Fruit fly (Drosophila melanogaster) whole organism, pupa: Measurements from ENCODE around the gene mei-218.

Source experiments
- CG10348 ChIP-seq: fragments of 200-800 bp; sonication (Bioruptor generic); IDR thresholded peaks from 2 replicates; pipeline ENCODE4 v1.3.6; 2022; ENCODE audit warnings: missing biosample characterization, missing genetic modification characterization
- CG12605 ChIP-seq: fragments of 200-800 bp; sonication (Bioruptor generic); IDR thresholded peaks from 2 replicates; pipeline ENCODE4 v1.3.6; 2022; ENCODE audit warnings: missing biosample characterization, missing genetic modification characterization
- CG13204 ChIP-seq: fragments of 200-800 bp; sonication (Bioruptor generic); optimal IDR thresholded peaks from 2 replicates; lab custom pipeline; 2018; ENCODE audit warnings: missing biosample characterization, mild to moderate bottlenecking, missing genetic modification characterization, moderate library complexity
- CG4496 ChIP-seq: fragments of 200-800 bp; sonication (Bioruptor generic); IDR thresholded peaks from 3 replicates; pipeline ENCODE4 v1.3.6; 2022; ENCODE audit warnings: missing biosample characterization, missing genetic modification characterization
- EcR ChIP-seq: fragments of 200-800 bp; sonication (Bioruptor generic); optimal IDR thresholded peaks from 3 replicates; lab custom pipeline; 2019; ENCODE audit warnings: missing biosample characterization, missing genetic modification characterization, mild to moderate bottlenecking, moderate library complexity, missing genetic modification reagents
- Pif1B ChIP-seq: fragments of 200-800 bp; sonication (Bioruptor generic); optimal IDR thresholded peaks from 3 replicates; lab custom pipeline; 2016; ENCODE audit warnings: missing biosample characterization, missing genetic modification characterization
- Snoo ChIP-seq: fragments of 200-800 bp; sonication (Bioruptor generic); optimal IDR thresholded peaks from 3 replicates; lab custom pipeline; 2017; ENCODE audit warnings: missing biosample characterization, mild to moderate bottlenecking, missing genetic modification characterization, inconsistent platforms
- rn ChIP-seq: fragments of 200-800 bp; sonication (Bioruptor generic); IDR thresholded peaks from 2 replicates; pipeline ENCODE4 v1.3.6; 2022; ENCODE audit warnings: missing biosample characterization, missing genetic modification characterization

dm6 chrX:17150660-17151059, 7.9 kb upstream of the mei-218 start:
- TF ChIP-seq rn (GFP tag; lab: Robert Waterston, UW) (no peak), CG10348 (GFP tag; lab: Robert Waterston, UW) (no peak), Pif1B (GFP tag; lab: Kevin White, UChicago) (no peak), CG4496 (GFP tag; lab: Robert Waterston, UW) (no peak), EcR (no peak), Snoo (tag; lab: Kevin White, UChicago) (no peak), CG12605 (GFP tag; lab: Robert Waterston, UW) (no peak), CG13204 (GFP tag; lab: Kevin White, UChicago) (no peak)
